Fruit fly (Drosophila melanogaster) whole organism, embryonic: ENCODE results near the gene Tm1.

Experiments
- Adf1 ChIP-seq: fragments of 200-800 bp; sonication (Bioruptor generic); IDR thresholded peaks from 2 replicates; pipeline ENCODE4 v1.3.6; 2022; ENCODE audit warnings: missing biosample characterization, missing genetic modification characterization
- BEAF-32 ChIP-seq: fragments of 200-800 bp; sonication (Bioruptor generic); optimal IDR thresholded peaks from 3 replicates; lab custom pipeline; 2017; ENCODE audit warnings: missing biosample characterization, missing genetic modification characterization, mild to moderate bottlenecking, moderate library complexity, missing genetic modification reagents
- Bteb2 ChIP-seq: fragments of 200-800 bp; sonication (Bioruptor generic); optimal IDR thresholded peaks from 2 replicates; lab custom pipeline; 2016; ENCODE audit warnings: missing biosample characterization, missing genetic modification characterization
- CG10654 ChIP-seq: fragments of 200-800 bp; sonication (Bioruptor generic); optimal IDR thresholded peaks from 2 replicates; lab custom pipeline; 2016; ENCODE audit warnings: missing biosample characterization, missing genetic modification characterization
- CG11560 ChIP-seq: fragments of 200-800 bp; sonication (Bioruptor generic); IDR thresholded peaks from 3 replicates; pipeline ENCODE4 v1.3.6; 2022; ENCODE audit warnings: missing biosample characterization, missing genetic modification characterization
- CG11723 ChIP-seq: fragments of 200-800 bp; sonication (Bioruptor generic); optimal IDR thresholded peaks from 2 replicates; lab custom pipeline; 2017; ENCODE audit warnings: missing biosample characterization, mild to moderate bottlenecking, missing genetic modification characterization
- CG12391 ChIP-seq: fragments of 200-800 bp; sonication (Bioruptor generic); optimal IDR thresholded peaks from 3 replicates; lab custom pipeline; 2018; ENCODE audit warnings: missing biosample characterization, mild to moderate bottlenecking, missing genetic modification characterization, moderate library complexity
- CG16863 ChIP-seq: fragments of 200-800 bp; sonication (Bioruptor generic); optimal IDR thresholded peaks from 3 replicates; lab custom pipeline; 2016; ENCODE audit warnings: missing biosample characterization, missing genetic modification characterization
- CG17829 ChIP-seq: fragments of 200-800 bp; optimal IDR thresholded peaks from 2 replicates; lab custom pipeline; 2019; ENCODE audit warnings: missing biosample characterization, mild to moderate bottlenecking, missing genetic modification characterization, moderate library complexity
- CG18599 ChIP-seq: fragments of 200-800 bp; sonication (Bioruptor generic); optimal IDR thresholded peaks from 3 replicates; lab custom pipeline; 2017; ENCODE audit warnings: missing biosample characterization, missing genetic modification characterization, mild to moderate bottlenecking, moderate library complexity, missing genetic modification reagents
- CG2116 ChIP-seq: fragments of 200-800 bp; sonication (Bioruptor generic); optimal IDR thresholded peaks from 3 replicates; lab custom pipeline; 2018; ENCODE audit warnings: missing biosample characterization, mild to moderate bottlenecking, missing genetic modification characterization
- CG3726 ChIP-seq: fragments of 200-800 bp; sonication (Bioruptor generic); IDR thresholded peaks from 3 replicates; pipeline ENCODE4, ENCODE4 v1.3.6; 2022; ENCODE audit warnings: missing biosample characterization, missing genetic modification characterization
- CG3847 ChIP-seq: fragments of 200-800 bp; sonication (Bioruptor generic); IDR thresholded peaks from 2 replicates; pipeline ENCODE4 v1.3.6; 2022; ENCODE audit warnings: missing biosample characterization, missing genetic modification characterization
- CG4854 ChIP-seq: fragments of 200-800 bp; sonication (Bioruptor generic); optimal IDR thresholded peaks from 2 replicates; lab custom pipeline; 2016; ENCODE audit warnings: missing biosample characterization, missing genetic modification characterization, inconsistent platforms
- CG6175 ChIP-seq: fragments of 200-800 bp; sonication (Bioruptor generic); IDR thresholded peaks from 3 replicates; pipeline ENCODE4 v1.3.6; 2022; ENCODE audit warnings: missing biosample characterization, missing genetic modification characterization
- CG7271 ChIP-seq: fragments of 200-800 bp; sonication (Bioruptor generic); optimal IDR thresholded peaks from 2 replicates; lab custom pipeline; 2018; ENCODE audit warnings: missing biosample characterization, mild to moderate bottlenecking, missing genetic modification characterization, moderate library complexity
- CG7928 ChIP-seq: fragments of 200-800 bp; sonication (Bioruptor generic); optimal IDR thresholded peaks from 2 replicates; lab custom pipeline; 2017; ENCODE audit warnings: missing biosample characterization, mild to moderate bottlenecking, missing genetic modification characterization
- CG9876 ChIP-seq: fragments of 200-800 bp; sonication (Bioruptor generic); optimal IDR thresholded peaks from 2 replicates; lab custom pipeline; 2016; ENCODE audit warnings: missing biosample characterization, missing genetic modification characterization
- Chrac-16 ChIP-seq: fragments of 200-800 bp; sonication (Bioruptor generic); optimal IDR thresholded peaks from 3 replicates; lab custom pipeline; 2016; ENCODE audit warnings: missing biosample characterization, missing genetic modification characterization
- Dek ChIP-seq: fragments of 200-800 bp; sonication (Bioruptor generic); optimal IDR thresholded peaks from 3 replicates; lab custom pipeline; 2019; ENCODE audit warnings: missing biosample characterization, mild to moderate bottlenecking, missing genetic modification characterization, moderate library complexity
- Dp ChIP-seq: fragments of 200-800 bp; sonication (Bioruptor generic); optimal IDR thresholded peaks from 2 replicates; lab custom pipeline; 2018; ENCODE audit warnings: missing biosample characterization, mild to moderate bottlenecking, missing genetic modification characterization, moderate library complexity
- Dref ChIP-seq: fragments of 200-800 bp; sonication (Bioruptor generic); IDR thresholded peaks from 2 replicates; pipeline ENCODE4 v1.3.6; 2022; ENCODE audit warnings: missing biosample characterization, missing genetic modification characterization
- HmgD ChIP-seq: fragments of 200-800 bp; sonication (Bioruptor generic); optimal IDR thresholded peaks from 3 replicates; lab custom pipeline; 2016; ENCODE audit warnings: missing biosample characterization, missing genetic modification characterization
- Hr3 ChIP-seq: fragments of 200-800 bp; sonication (Bioruptor generic); optimal IDR thresholded peaks from 3 replicates; lab custom pipeline; 2016; ENCODE audit warnings: missing biosample characterization, missing genetic modification characterization
- Mrtf ChIP-seq: fragments of 200-800 bp; sonication (Bioruptor generic); IDR thresholded peaks from 3 replicates; pipeline ENCODE4 v1.3.6; 2022; ENCODE audit warnings: missing biosample characterization, missing genetic modification characterization
- NfI ChIP-seq: fragments of 200-800 bp; sonication (Bioruptor generic); optimal IDR thresholded peaks from 3 replicates; lab custom pipeline; 2018; ENCODE audit warnings: missing biosample characterization, mild to moderate bottlenecking, missing genetic modification characterization, moderate library complexity
- Opbp ChIP-seq: fragments of 200-800 bp; sonication (Bioruptor generic); IDR thresholded peaks from 3 replicates; pipeline ENCODE4 v1.3.6; 2022; ENCODE audit warnings: missing biosample characterization, missing genetic modification characterization; ENCODE audit not compliant: partially characterized antibody
- TFAM ChIP-seq: fragments of 200-800 bp; sonication (Bioruptor generic); optimal IDR thresholded peaks from 2 replicates; lab custom pipeline; 2017; ENCODE audit warnings: missing biosample characterization, missing genetic modification characterization, inconsistent platforms
- Trl ChIP-seq, 3 experiments: fragments of >200 bp in 2 of 3; fragments of 200-800 bp in 1 of 3; sonication (Bioruptor generic) in 1 of 3; optimal IDR thresholded peaks; 2 replicates in 1 of 3; 3 replicates in 2 of 3; lab custom pipeline; 2016 to 2017; ENCODE audit warnings: missing biosample characterization in 1 of 3, missing genetic modification characterization in 1 of 3
- YL-1 ChIP-seq: fragments of 200-800 bp; sonication (Bioruptor generic); optimal IDR thresholded peaks from 3 replicates; lab custom pipeline; 2017; ENCODE audit warnings: missing biosample characterization, mild to moderate bottlenecking, missing genetic modification characterization
- al ChIP-seq: fragments of 200-800 bp; sonication (Bioruptor generic); IDR thresholded peaks from 2 replicates; pipeline ENCODE4 v1.3.6; 2022; ENCODE audit warnings: missing biosample characterization, missing genetic modification characterization
- ap ChIP-seq: fragments of 200-800 bp; sonication (Bioruptor generic); IDR thresholded peaks from 2 replicates; pipeline ENCODE4 v1.3.6; 2022; ENCODE audit warnings: missing biosample characterization, missing genetic modification characterization
- br ChIP-seq: fragments of >200 bp; optimal IDR thresholded peaks from 2 replicates; lab custom pipeline; 2017
- chif ChIP-seq, 2 experiments: fragments of 200-800 bp; sonication (Bioruptor generic); optimal IDR thresholded peaks; 3 replicates each; lab custom pipeline; 2016; ENCODE audit warnings: missing biosample characterization in 2 of 2, missing genetic modification characterization in 2 of 2
- ci ChIP-seq: fragments of 200-800 bp; sonication (Bioruptor generic); IDR thresholded peaks from 3 replicates; pipeline ENCODE4 v1.3.6; 2022; ENCODE audit warnings: missing biosample characterization, missing genetic modification characterization
- crc ChIP-seq: fragments of 200-800 bp; sonication (Bioruptor generic); optimal IDR thresholded peaks from 2 replicates; lab custom pipeline; 2016; ENCODE audit warnings: missing biosample characterization, missing genetic modification characterization
- crol ChIP-seq: fragments of 200-800 bp; sonication (Bioruptor generic); IDR thresholded peaks from 2 replicates; pipeline ENCODE4 v1.3.6; 2022; ENCODE audit warnings: missing biosample characterization, missing genetic modification characterization
- dmrt11E ChIP-seq: fragments of 200-800 bp; sonication (Bioruptor generic); optimal IDR thresholded peaks from 3 replicates; lab custom pipeline; 2018; ENCODE audit warnings: missing biosample characterization, mild to moderate bottlenecking, missing genetic modification characterization, moderate library complexity
- eve ChIP-seq, 2 experiments: fragments of >200 bp; optimal IDR thresholded peaks; 2 replicates each; lab custom pipeline; 2017; ENCODE audit warnings: missing biosample characterization in 2 of 2, missing genetic modification characterization in 2 of 2
- gfzf ChIP-seq: fragments of 200-800 bp; sonication (Bioruptor generic); optimal IDR thresholded peaks from 2 replicates; lab custom pipeline; 2016; ENCODE audit warnings: missing biosample characterization, mild to moderate bottlenecking, missing genetic modification characterization, moderate library complexity
- gsb ChIP-seq: fragments of 200-800 bp; sonication (Bioruptor generic); IDR thresholded peaks from 2 replicates; pipeline ENCODE4 v1.3.6; 2022; ENCODE audit warnings: missing biosample characterization, missing genetic modification characterization
- hth ChIP-seq: fragments of >200 bp; optimal IDR thresholded peaks from 2 replicates; lab custom pipeline; 2017; ENCODE audit warnings: inconsistent platforms
- kay ChIP-seq: fragments of 200-800 bp; sonication (Bioruptor generic); optimal IDR thresholded peaks from 2 replicates; lab custom pipeline; 2016; ENCODE audit warnings: missing biosample characterization, missing genetic modification characterization
- lab ChIP-seq: fragments of 200-800 bp; sonication (Bioruptor generic); optimal IDR thresholded peaks from 3 replicates; lab custom pipeline; 2017; ENCODE audit warnings: missing biosample characterization, missing genetic modification characterization, mild to moderate bottlenecking, moderate library complexity, missing genetic modification reagents
- oc ChIP-seq: fragments of 200-800 bp; sonication (Bioruptor generic); optimal IDR thresholded peaks from 2 replicates; lab custom pipeline; 2018; ENCODE audit warnings: missing biosample characterization, mild to moderate bottlenecking, missing genetic modification characterization, moderate library complexity
- pros ChIP-seq: fragments of 200-800 bp; sonication (Bioruptor generic); optimal IDR thresholded peaks from 3 replicates; lab custom pipeline; 2019; ENCODE audit warnings: missing biosample characterization, mild to moderate bottlenecking, missing genetic modification characterization, moderate library complexity
- pum ChIP-seq: fragments of 200-800 bp; sonication (Bioruptor generic); optimal IDR thresholded peaks from 2 replicates; lab custom pipeline; 2016; ENCODE audit warnings: missing biosample characterization, missing genetic modification characterization
- salm ChIP-seq: fragments of 200-800 bp; sonication (Bioruptor generic); optimal IDR thresholded peaks from 2 replicates; lab custom pipeline; 2018; ENCODE audit warnings: missing biosample characterization, mild to moderate bottlenecking, missing genetic modification characterization
- sens ChIP-seq: fragments of 200-800 bp; sonication (Bioruptor generic); peaks from one replicate; lab custom pipeline; 2016; ENCODE audit warnings: missing biosample characterization, missing genetic modification characterization
- sob ChIP-seq: fragments of 200-800 bp; sonication (Bioruptor generic); IDR thresholded peaks from 2 replicates; pipeline ENCODE4 v1.3.6; 2022; ENCODE audit warnings: missing biosample characterization, missing genetic modification characterization
- tgo ChIP-seq: fragments of 200-800 bp; sonication (Bioruptor generic); IDR thresholded peaks from 3 replicates; pipeline ENCODE4 v1.3.6; 2022; ENCODE audit warnings: missing biosample characterization, missing genetic modification characterization
- trem ChIP-seq: fragments of 200-800 bp; optimal IDR thresholded peaks from 3 replicates; lab custom pipeline; 2019; ENCODE audit warnings: missing biosample characterization, mild to moderate bottlenecking, missing genetic modification characterization, moderate library complexity

Tm1 gene

DNA sequence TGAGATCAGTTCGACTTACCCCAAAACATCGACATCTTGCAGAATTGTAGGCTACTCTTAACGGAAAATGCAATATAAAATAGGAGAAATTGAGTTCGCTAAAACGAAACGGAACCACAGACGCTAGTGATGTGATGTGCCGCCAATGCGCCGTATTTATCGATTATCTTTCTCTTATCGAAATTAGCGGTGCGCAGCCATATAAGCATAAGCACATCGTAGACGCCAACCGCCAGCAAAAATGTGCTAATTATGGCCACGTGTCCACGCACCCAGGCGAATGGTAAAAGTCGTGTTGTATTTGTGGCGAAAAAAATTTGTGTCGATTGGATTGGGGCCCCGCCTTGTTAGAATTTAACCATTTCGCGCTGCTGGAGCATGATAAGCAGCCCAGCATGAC, 55.0 kb downstream of the Tm1 start, which contains the start of the genes Fkbp39 and Cyfip (continued):
- TF ChIP-seq tgo (GFP tag; lab: Robert Waterston, UW), result no peak
- TF ChIP-seq ap (GFP tag; lab: Robert Waterston, UW), result no peak
- peak; percentile 83 for TF ChIP-seq Opbp (GFP tag; lab: Robert Waterston, UW)
- peak; percentile 77 for TF ChIP-seq CG17829 (tag; lab: Kevin White, UChicago)
- TF ChIP-seq Dek, result peak; percentile 30
- TF ChIP-seq CG3726 (GFP tag; lab: Robert Waterston, UW), result no peak
- TF ChIP-seq hth (lab: Kevin White, UChicago), result no peak
- TF ChIP-seq lab (GFP tag; lab: Kevin White, UChicago), result no peak
- TF ChIP-seq pum (GFP tag; lab: Kevin White, UChicago), result peak; percentile 32
- TF ChIP-seq trem (tag; lab: Kevin White, UChicago), result peak; percentile 80
- peak; percentile 68 for TF ChIP-seq Adf1
- TF ChIP-seq CG7928 (GFP tag; lab: Kevin White, UChicago), result peak; percentile 38
- no peak for TF ChIP-seq br (lab: Kevin White, UChicago)
- no peak for TF ChIP-seq eve (GFP tag; optimal IDR thresholded peaks at IDR 0.05; lab: Kevin White, UChicago)
- TF ChIP-seq oc (tag; lab: Kevin White, UChicago), result no peak
- peak; percentile 64 for TF ChIP-seq CG12391 (tag; lab: Kevin White, UChicago)
- TF ChIP-seq al (GFP tag; lab: Robert Waterston, UW), result 0 out of 2 replicates have a peak, but pooled peaks have one; percentile 19
- no peak for TF ChIP-seq Trl (optimal IDR thresholded peaks at IDR 0.05; lab: Kevin White, UChicago)
- TF ChIP-seq Trl (GFP tag; optimal IDR thresholded peaks at IDR 0.05; lab: Kevin White, UChicago), result peak; percentile 74
- no peak for TF ChIP-seq Mrtf
- peak; percentile 98 for TF ChIP-seq gfzf (GFP tag; lab: Kevin White, UChicago)
- TF ChIP-seq BEAF-32 (GFP tag; lab: Kevin White, UChicago), result peak; percentile 82
- peak; percentile 9 for TF ChIP-seq CG16863 (GFP tag; lab: Kevin White, UChicago)
- TF ChIP-seq CG18599 (GFP tag; lab: Kevin White, UChicago), result no peak
- peak; percentile 71 for TF ChIP-seq Dp (GFP tag; lab: Kevin White, UChicago)
- peak in 1 of 2 experiments; percentile 36 for TF ChIP-seq chif (GFP tag; optimal IDR thresholded peaks at IDR 0.05; lab: Kevin White, UChicago)
- peak; percentile 74; the same call in 2 of the 3 replicates for TF ChIP-seq CG11560 (tag; lab: Robert Waterston, UW)
- no peak for TF ChIP-seq CG7271 (tag; lab: Kevin White, UChicago)
- TF ChIP-seq Hr3 (GFP tag; lab: Kevin White, UChicago), result peak; percentile 20
- TF ChIP-seq ci, result peak; percentile 67; the same call in 2 of the 3 replicates
- TF ChIP-seq kay (GFP tag; lab: Kevin White, UChicago), result no peak
- 0 out of 2 replicates have a peak, but pooled peaks have one; percentile 5 for TF ChIP-seq crol (GFP tag; lab: Robert Waterston, UW)
- TF ChIP-seq CG4854, result peak; percentile 30
- TF ChIP-seq YL-1 (GFP tag; lab: Kevin White, UChicago), result peak; percentile 98
- TF ChIP-seq TFAM (GFP tag; lab: Kevin White, UChicago), result no peak
- TF ChIP-seq pros (GFP tag; lab: Kevin White, UChicago), result no peak
- TF ChIP-seq gsb (GFP tag; lab: Robert Waterston, UW), result no peak
- peak; percentile 81 for TF ChIP-seq sob
- TF ChIP-seq salm (tag; lab: Kevin White, UChicago), result no peak
- TF ChIP-seq CG6175 (GFP tag; lab: Robert Waterston, UW), result no peak
- peak; percentile 52 for TF ChIP-seq CG9876
- peak; percentile 69 for TF ChIP-seq CG3847 (GFP tag; lab: Robert Waterston, UW)
- TF ChIP-seq crc (GFP tag; lab: Kevin White, UChicago), result no peak
- peak; percentile 87 for TF ChIP-seq HmgD (GFP tag; lab: Kevin White, UChicago)
- no peak for TF ChIP-seq CG11723 (GFP tag; lab: Kevin White, UChicago)
- TF ChIP-seq CG2116 (GFP tag; lab: Kevin White, UChicago), result peak; percentile 89
- no peak for TF ChIP-seq Bteb2 (GFP tag; lab: Kevin White, UChicago)
- TF ChIP-seq CG10654 (GFP tag; lab: Kevin White, UChicago), result peak; percentile 10
- TF ChIP-seq sens (GFP tag; lab: Kevin White, UChicago), result peak; percentile 91
- no peak for TF ChIP-seq dmrt11E (tag; lab: Kevin White, UChicago)
- peak; percentile 34 for TF ChIP-seq NfI (GFP tag; lab: Kevin White, UChicago)
- TF ChIP-seq Chrac-16 (GFP tag; lab: Kevin White, UChicago), result peak; percentile 40
- peak; percentile 99 for TF ChIP-seq Dref
